In genomic region chr3R:23943843-23944356, dm6 we compare ENCODE assay signal across 2 fruit fly cellular contexts.
A peak's percentile ranks its signal among the peaks of the same experiment; 100 is the strongest.
TF ChIP-seq lines count a peak whose summit lies in the region.

No protein-coding gene starts in this region.

- TF ChIP-seq CTCF in whole organism, embryonic (GFP tag; optimal IDR thresholded peaks at IDR 0.05; lab: Kevin White, UChicago): no peak

TF ChIP-seq in whole organism, adult, 20 proteins besides CTCF, POLR2A, EP300 and RAD21:
- TF ChIP-seq CG12768 (GFP tag; optimal IDR thresholded peaks at IDR 0.05; lab: Kevin White, UChicago) (peak; percentile 57), bab1 (GFP tag; optimal IDR thresholded peaks at IDR 0.05; lab: Kevin White, UChicago) (no peak)

TF ChIP-seq in whole organism, embryonic, 481 proteins besides CTCF, POLR2A, EP300 and RAD21:
- TF ChIP-seq lmd (GFP tag; IDR thresholded peaks at IDR 0.05; lab: Robert Waterston, UW) (no peak), Med (GFP tag; lab: Kevin White, UChicago) (peak; percentile 50), Hsf (GFP tag; optimal IDR thresholded peaks at IDR 0.05; lab: Kevin White, UChicago) (no peak), dan (GFP tag; IDR thresholded peaks at IDR 0.05; lab: Robert Waterston, UW) (no peak), NC2α (GFP tag; optimal IDR thresholded peaks at IDR 0.05; lab: Kevin White, UChicago) (no peak), repo (GFP tag; optimal IDR thresholded peaks at IDR 0.05; lab: Kevin White, UChicago) (no peak), Ets65A (GFP tag; lab: Kevin White, UChicago) (peak; percentile 92), pnt (GFP tag; optimal IDR thresholded peaks at IDR 0.05; lab: Kevin White, UChicago) (peak; percentile 25), ap (GFP tag; IDR thresholded peaks at IDR 0.05; lab: Robert Waterston, UW) (no peak), sc (optimal IDR thresholded peaks at IDR 0.05; lab: Kevin White, UChicago) (no peak), sc (GFP tag; optimal IDR thresholded peaks at IDR 0.05; lab: Kevin White, UChicago) (no peak), CG5953 (GFP tag; IDR thresholded peaks at IDR 0.05; lab: Robert Waterston, UW) (0 out of 2 replicates have a peak, but pooled peaks have one; percentile 37), CG11398 (GFP tag; optimal IDR thresholded peaks at IDR 0.05; lab: Kevin White, UChicago) (no peak), CG3065 (GFP tag; optimal IDR thresholded peaks at IDR 0.05; lab: Kevin White, UChicago) (no peak), CG6854 (GFP tag; optimal IDR thresholded peaks at IDR 0.05; lab: Kevin White, UChicago) (peak; percentile 29), CG9876 (GFP tag; optimal IDR thresholded peaks at IDR 0.05; lab: Kevin White, UChicago) (no peak), eve (GFP tag; optimal IDR thresholded peaks at IDR 0.05; lab: Kevin White, UChicago) (peak in 1 of 2 experiments; percentile 5), dmrt99B (tag; optimal IDR thresholded peaks at IDR 0.05; lab: Kevin White, UChicago) (no peak), CG31388 (GFP tag; optimal IDR thresholded peaks at IDR 0.05; lab: Kevin White, UChicago) (no peak), tgo (GFP tag; IDR thresholded peaks at IDR 0.05; lab: Robert Waterston, UW) (no peak), Sox102F (GFP tag; optimal IDR thresholded peaks at IDR 0.05; lab: Kevin White, UChicago) (no peak), otp (GFP tag; IDR thresholded peaks at IDR 0.05; lab: Robert Waterston, UW) (no peak), dmrt11E (tag; optimal IDR thresholded peaks at IDR 0.05; lab: Kevin White, UChicago) (no peak), CG11247 (GFP tag; IDR thresholded peaks at IDR 0.05; lab: Robert Waterston, UW) (no peak), ab (GFP tag; optimal IDR thresholded peaks at IDR 0.05; lab: Kevin White, UChicago) (no peak), CG6175 (GFP tag; IDR thresholded peaks at IDR 0.05; lab: Robert Waterston, UW) (no peak), CG16779 (GFP tag; IDR thresholded peaks at IDR 0.05; lab: Robert Waterston, UW) (no peak), cwo (GFP tag; optimal IDR thresholded peaks at IDR 0.05; lab: Kevin White, UChicago) (no peak), Nf-YB (GFP tag; optimal IDR thresholded peaks at IDR 0.05; lab: Kevin White, UChicago) (no peak), BEAF-32 (GFP tag; optimal IDR thresholded peaks at IDR 0.05; lab: Kevin White, UChicago) (no peak), Oaz (GFP tag; IDR thresholded peaks at IDR 0.05; lab: Robert Waterston, UW) (0 out of 2 replicates have a peak, but pooled peaks have one; percentile 9), z (GFP tag; IDR thresholded peaks at IDR 0.05; lab: Robert Waterston, UW) (no peak), al (GFP tag; IDR thresholded peaks at IDR 0.05; lab: Robert Waterston, UW) (no peak), eyg (GFP tag; optimal IDR thresholded peaks at IDR 0.05; lab: Kevin White, UChicago) (no peak), Nf-YA (GFP tag; IDR thresholded peaks at IDR 0.05; lab: Robert Waterston, UW) (no peak), Mes4 (GFP tag; optimal IDR thresholded peaks at IDR 0.05; lab: Kevin White, UChicago) (no peak), ind (GFP tag; optimal IDR thresholded peaks at IDR 0.05; lab: Kevin White, UChicago) (no peak), inv (GFP tag; IDR thresholded peaks at IDR 0.05; lab: Robert Waterston, UW; ENCODE audit: partially characterized antibody) (no peak), ranshi (GFP tag; IDR thresholded peaks at IDR 0.05; lab: Robert Waterston, UW) (no peak), CG6654 (GFP tag; optimal IDR thresholded peaks at IDR 0.05; lab: Kevin White, UChicago) (no peak), CG14965 (GFP tag; optimal IDR thresholded peaks at IDR 0.05; lab: Kevin White, UChicago; ENCODE audit: borderline replicate concordance) (no peak)
